Fruit fly (Drosophila melanogaster): ENCODE measurements around the gene DopEcR.

Gene DopEcR

DNA sequence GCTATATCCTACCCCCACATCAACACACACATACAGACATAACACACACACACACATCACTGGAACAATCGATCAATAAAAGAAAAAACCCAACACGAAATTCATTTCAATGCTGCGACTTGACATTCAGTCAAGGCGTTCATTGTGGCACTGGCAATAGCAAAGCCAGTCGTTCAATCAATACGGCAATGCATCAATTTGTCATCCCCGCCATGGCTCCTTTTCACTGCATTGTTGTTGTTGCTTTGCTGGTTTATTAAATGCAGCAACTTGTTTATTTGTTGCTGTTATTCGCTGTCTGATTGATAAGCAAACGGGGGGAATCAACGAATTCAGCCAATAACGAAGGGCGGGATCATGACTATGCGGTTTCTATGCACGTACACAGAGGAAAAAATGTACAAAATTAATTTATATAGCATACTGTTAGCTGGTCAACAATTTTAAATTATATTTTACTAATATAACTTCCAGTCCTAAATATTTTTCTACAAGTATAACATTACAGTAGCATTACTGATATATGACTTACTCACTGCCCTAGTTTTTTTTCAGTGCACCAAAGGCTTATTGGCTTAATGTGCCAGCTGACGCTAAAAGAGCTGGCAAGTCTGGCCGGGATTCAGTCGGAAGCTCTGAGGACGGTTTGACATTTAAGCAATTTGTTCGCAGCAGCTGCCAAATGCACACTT lies 4.4 kb downstream of the DopEcR start:
- no peak for TF ChIP-seq Dll (optimal IDR thresholded peaks at IDR 0.05)
- no peak for TF ChIP-seq EcR (GFP tag; optimal IDR thresholded peaks at IDR 0.05)

DNA sequence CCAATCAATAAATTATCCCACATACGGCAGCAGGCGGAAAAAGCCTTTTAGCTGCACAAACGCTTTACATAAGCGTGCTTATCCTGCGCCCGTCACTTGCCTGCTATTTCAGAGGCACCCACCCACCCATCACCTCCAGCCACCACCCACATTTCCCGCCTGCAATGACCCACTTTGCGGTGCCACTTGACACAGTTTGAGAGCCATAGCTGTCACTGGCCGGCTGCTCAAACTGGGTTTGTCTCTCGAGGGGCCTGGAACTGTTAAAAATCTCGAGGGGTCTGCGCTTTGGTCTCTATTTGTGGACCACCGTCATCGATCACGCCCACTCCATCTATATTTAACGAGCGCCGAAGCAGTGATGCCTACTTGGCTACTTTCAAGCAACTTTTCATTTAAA lies 8.2 kb downstream of the DopEcR start:
- TF ChIP-seq usp (GFP tag; optimal IDR thresholded peaks at IDR 0.05) (no peak), CG8478 (optimal IDR thresholded peaks at IDR 0.05) (no peak), EcR (GFP tag; optimal IDR thresholded peaks at IDR 0.05) (no peak), pan (optimal IDR thresholded peaks at IDR 0.05) (no peak), psq (optimal IDR thresholded peaks at IDR 0.05) (no peak), Dll (optimal IDR thresholded peaks at IDR 0.05) (no peak)

- TF ChIP-seq psq (optimal IDR thresholded peaks at IDR 0.05) (no peak), CG8478 (optimal IDR thresholded peaks at IDR 0.05) (no peak), EcR (GFP tag; optimal IDR thresholded peaks at IDR 0.05) (no peak), pan (optimal IDR thresholded peaks at IDR 0.05) (no peak), Dll (optimal IDR thresholded peaks at IDR 0.05) (no peak), usp (GFP tag; optimal IDR thresholded peaks at IDR 0.05) (no peak)
Measured at dm6 chr3L:4367339-4367738, 12.8 kb downstream of the DopEcR start, which contains the start of gene CG11342. Gene CG11342, minus strand, starts transcription at chr3L:4367458.

DNA sequence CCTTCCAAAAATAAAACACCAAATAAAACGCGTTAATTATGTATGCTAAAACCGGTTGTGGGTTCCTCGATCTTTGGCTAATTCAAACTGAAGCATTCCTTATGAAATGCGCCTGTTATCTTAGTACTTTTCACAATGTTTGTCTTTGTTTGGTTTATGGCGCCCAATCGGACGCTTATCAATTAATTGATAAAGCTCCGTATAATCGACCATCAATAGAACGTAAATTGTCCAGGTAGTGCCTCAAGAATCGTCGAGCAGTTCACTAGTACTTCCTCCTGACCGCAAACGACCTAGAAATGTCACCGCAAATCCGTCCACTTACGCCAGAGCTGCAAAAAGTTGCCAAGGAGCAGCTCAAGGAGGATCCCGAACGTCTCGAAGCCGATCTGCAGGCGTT lies 15.0 kb downstream of the DopEcR start, which contains the start of gene CG33514:
Gene CG33514, plus strand, starts transcription at position 238 of the 400 bp plus-strand sequence.
- TF ChIP-seq CG8478 (optimal IDR thresholded peaks at IDR 0.05) = no peak
- no peak for TF ChIP-seq pan (optimal IDR thresholded peaks at IDR 0.05)
- no peak for TF ChIP-seq EcR (GFP tag; optimal IDR thresholded peaks at IDR 0.05)
- no peak for TF ChIP-seq psq (optimal IDR thresholded peaks at IDR 0.05)
- no peak for TF ChIP-seq Dll (optimal IDR thresholded peaks at IDR 0.05)
- TF ChIP-seq usp (GFP tag; optimal IDR thresholded peaks at IDR 0.05) = no peak

DNA sequence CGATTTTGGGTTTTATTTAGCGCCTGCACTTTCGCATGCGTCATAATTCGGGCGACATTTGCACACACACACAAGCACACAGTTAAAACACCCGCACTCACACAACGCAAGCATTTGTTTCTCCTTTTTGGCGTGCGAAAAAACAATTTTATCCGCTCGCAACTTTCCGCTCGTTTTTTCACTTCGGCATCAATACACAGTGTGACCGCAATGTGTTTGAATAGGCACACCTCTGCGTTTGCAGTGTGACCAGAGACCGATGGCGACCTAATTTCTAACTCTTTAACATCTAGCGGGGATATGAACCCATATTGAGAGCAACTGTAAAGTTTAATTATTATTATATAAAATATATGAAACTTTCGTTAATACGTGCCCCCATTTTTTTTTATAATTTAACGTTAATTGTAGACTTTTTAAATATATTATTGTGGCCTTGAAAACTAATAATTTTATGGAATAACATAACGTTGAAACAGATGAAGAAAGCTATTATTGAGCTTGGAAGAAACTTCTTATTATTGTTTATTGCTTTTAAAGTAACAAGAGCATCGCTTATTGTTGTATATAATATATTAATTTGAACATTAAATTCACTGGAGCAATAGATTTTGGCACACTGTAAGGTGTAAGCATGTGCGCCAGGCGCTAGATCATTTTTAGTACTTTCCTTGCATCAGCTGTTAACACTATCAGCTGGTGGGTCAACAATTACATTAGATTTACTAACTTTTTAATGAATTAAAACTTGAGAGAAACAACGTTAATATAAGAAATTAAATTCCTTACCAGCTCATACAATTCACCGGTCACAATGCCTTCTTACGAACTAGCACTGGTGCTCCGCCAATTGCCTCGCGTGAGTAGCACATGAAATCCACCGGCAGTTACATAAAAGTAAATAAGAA lies 16.0 kb downstream of the DopEcR start, which contains the start of the genes Cip4 and mRpS6:
Gene Cip4, minus strand, starts transcription at position 216 of the 908 bp plus-strand sequence.
Gene mRpS6, plus strand, starts transcription at position 664 of the 908 bp plus-strand sequence.
- TF ChIP-seq usp (GFP tag; optimal IDR thresholded peaks at IDR 0.05) (no peak), CG8478 (optimal IDR thresholded peaks at IDR 0.05) (no peak), psq (optimal IDR thresholded peaks at IDR 0.05) (no peak), EcR (GFP tag; optimal IDR thresholded peaks at IDR 0.05) (no peak), Dll (optimal IDR thresholded peaks at IDR 0.05) (no peak), pan (optimal IDR thresholded peaks at IDR 0.05) (no peak)

DNA sequence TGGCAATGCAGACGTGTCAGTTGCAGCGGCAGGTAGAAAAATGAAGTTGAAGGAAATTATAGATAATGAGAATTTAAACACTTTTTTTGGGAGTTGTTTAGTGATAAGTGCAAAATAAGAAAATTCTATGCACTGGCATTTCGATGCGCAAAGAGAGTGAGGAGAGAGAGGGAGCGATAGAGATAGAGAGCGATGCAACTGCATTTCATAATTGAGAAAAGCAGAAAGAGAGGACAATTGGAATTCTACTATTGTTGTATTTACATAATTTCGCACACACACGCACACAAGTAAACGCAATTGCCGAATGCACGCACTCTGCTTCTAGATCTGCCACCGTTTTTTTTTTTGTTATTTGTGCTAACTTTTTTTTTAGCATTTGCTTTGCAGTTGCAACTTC lies 16.7 kb downstream of the DopEcR start:
- TF ChIP-seq usp (GFP tag; optimal IDR thresholded peaks at IDR 0.05) (no peak), CG8478 (optimal IDR thresholded peaks at IDR 0.05) (no peak), Dll (optimal IDR thresholded peaks at IDR 0.05) (no peak), EcR (GFP tag; optimal IDR thresholded peaks at IDR 0.05) (no peak)

DNA sequence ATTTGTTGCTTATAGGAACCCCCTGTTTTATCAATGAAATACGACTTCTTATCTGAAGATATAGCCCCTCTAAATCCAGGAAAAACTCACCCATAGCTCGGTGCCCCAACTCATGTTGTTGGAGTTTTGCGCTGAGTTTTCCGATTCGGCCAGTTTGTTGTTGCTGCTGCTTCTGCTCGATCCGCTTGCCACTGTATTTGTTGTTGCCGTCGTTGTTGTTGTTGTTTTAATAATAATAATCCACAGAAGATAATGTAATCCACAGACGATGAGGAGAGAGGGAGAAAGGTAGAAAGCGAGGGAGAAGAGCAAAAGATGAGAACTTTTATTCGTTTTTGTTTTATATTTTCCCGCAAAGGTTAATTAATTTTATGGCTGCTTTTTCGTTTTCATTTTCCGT lies 17.2 kb downstream of the DopEcR start:
- TF ChIP-seq CG8478 (optimal IDR thresholded peaks at IDR 0.05) (no peak), Dll (optimal IDR thresholded peaks at IDR 0.05) (no peak), psq (optimal IDR thresholded peaks at IDR 0.05) (no peak), pan (optimal IDR thresholded peaks at IDR 0.05) (no peak), usp (GFP tag; optimal IDR thresholded peaks at IDR 0.05) (no peak), EcR (GFP tag; optimal IDR thresholded peaks at IDR 0.05) (no peak)

- no peak for TF ChIP-seq EcR (GFP tag; optimal IDR thresholded peaks at IDR 0.05)
- TF ChIP-seq psq (optimal IDR thresholded peaks at IDR 0.05) = no peak
- no peak for TF ChIP-seq pan (optimal IDR thresholded peaks at IDR 0.05)
- TF ChIP-seq CG8478 (optimal IDR thresholded peaks at IDR 0.05) = no peak
- TF ChIP-seq usp (GFP tag; optimal IDR thresholded peaks at IDR 0.05) = no peak
- no peak for TF ChIP-seq Dll (optimal IDR thresholded peaks at IDR 0.05)
Measured at dm6 chr3L:4360376-4360703, 19.8 kb downstream of the DopEcR start.

DNA sequence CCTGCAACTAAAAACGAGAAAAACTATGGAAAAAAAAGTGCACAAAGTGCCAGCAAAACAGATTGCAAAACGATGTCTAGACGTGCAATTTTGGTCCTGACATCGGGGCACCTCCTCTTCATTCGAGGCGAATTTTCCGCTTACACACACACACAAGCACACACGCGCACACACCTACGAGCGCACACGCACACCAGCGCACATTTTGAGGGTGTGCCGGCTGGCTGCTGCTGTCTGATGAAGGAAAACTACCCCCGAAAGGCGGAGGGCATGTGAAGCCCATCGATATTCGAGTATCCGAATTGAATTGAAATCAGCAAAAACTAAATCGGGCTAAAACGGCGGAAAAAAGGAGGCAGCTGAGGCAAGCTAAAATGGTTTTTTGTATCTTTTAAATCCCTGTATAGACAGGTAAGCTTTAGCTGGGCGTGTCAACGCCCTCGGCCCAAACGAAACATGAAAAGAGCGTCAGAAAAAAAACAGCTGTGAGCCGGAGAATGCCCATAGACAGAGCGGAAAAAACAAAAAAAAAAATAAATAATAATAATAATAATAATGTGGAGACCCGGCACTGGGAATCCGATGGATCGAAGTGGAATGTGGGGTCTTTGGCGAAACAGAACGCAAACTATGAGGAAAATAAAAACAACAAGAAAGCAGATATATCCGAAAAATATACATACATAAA lies 20.4 kb downstream of the DopEcR start:
- TF ChIP-seq usp (GFP tag; optimal IDR thresholded peaks at IDR 0.05) (no peak), CG8478 (optimal IDR thresholded peaks at IDR 0.05) (no peak), EcR (GFP tag; optimal IDR thresholded peaks at IDR 0.05) (no peak), pan (optimal IDR thresholded peaks at IDR 0.05) (no peak), Dll (optimal IDR thresholded peaks at IDR 0.05) (no peak)

DNA sequence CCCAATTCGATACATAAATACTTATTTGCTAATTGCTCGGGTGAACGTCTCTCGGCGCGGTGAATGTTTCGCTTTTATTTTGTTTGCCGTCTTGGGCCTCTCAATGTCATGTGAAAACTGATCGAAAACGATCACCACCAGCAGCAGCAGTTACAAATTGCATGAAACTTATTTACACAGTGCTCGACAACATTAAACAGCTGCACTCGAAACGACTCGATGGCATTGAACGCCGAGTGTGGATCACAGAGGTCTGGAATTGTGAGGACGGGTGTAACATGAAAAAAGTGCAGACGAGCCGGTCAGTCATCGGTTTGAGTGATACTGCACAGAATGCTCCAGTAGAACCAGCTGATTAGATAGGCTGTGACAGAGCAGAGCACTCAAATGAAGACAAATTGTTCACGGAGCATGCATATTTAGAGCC lies 22.5 kb downstream of the DopEcR start:
- TF ChIP-seq CG8478 (optimal IDR thresholded peaks at IDR 0.05) = no peak
- TF ChIP-seq Dll (optimal IDR thresholded peaks at IDR 0.05) = no peak
- no peak for TF ChIP-seq pan (optimal IDR thresholded peaks at IDR 0.05)
- TF ChIP-seq psq (optimal IDR thresholded peaks at IDR 0.05) = no peak
- no peak for TF ChIP-seq EcR (GFP tag; optimal IDR thresholded peaks at IDR 0.05)
- no peak for TF ChIP-seq usp (GFP tag; optimal IDR thresholded peaks at IDR 0.05)

DNA sequence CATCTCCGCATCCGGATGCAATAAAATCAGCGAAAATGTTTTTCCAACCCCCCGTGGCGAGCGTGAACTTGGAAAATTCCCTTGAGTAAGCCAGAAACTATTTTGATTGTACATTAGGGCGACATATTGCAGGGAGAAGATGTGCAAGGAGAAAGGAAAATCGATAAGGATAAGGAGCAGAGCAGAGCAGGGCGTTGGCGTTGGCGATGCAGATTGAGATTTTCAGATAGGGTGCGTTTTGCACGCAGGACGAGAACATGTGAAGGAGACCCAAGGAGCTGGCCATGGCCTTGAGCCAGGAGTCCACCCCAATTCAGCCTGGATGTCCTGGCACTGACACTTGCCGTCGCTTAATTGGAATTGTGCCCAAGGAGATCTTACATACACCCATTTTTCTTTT lies 23.2 kb downstream of the DopEcR start:
- no peak for TF ChIP-seq Dll (optimal IDR thresholded peaks at IDR 0.05)
- no peak for TF ChIP-seq psq (optimal IDR thresholded peaks at IDR 0.05)
- no peak for TF ChIP-seq pan (optimal IDR thresholded peaks at IDR 0.05)
- TF ChIP-seq usp (GFP tag; optimal IDR thresholded peaks at IDR 0.05) = no peak
- no peak for TF ChIP-seq CG8478 (optimal IDR thresholded peaks at IDR 0.05)
- TF ChIP-seq EcR (GFP tag; optimal IDR thresholded peaks at IDR 0.05) = no peak
